Fruit fly (Drosophila melanogaster) whole organism, embryonic: Measurements from ENCODE around the gene CG6126.

Source experiments
- ATbp ChIP-seq: fragments of 200-800 bp; sonication (Bioruptor generic); optimal IDR thresholded peaks from 2 replicates; lab custom pipeline; 2017; ENCODE audit warnings: missing biosample characterization, mild to moderate bottlenecking, missing genetic modification characterization, missing genetic modification reagents
- C15 ChIP-seq: fragments of 200-800 bp; sonication (Bioruptor generic); IDR thresholded peaks from 3 replicates; pipeline ENCODE4 v1.3.6; 2022; ENCODE audit warnings: missing biosample characterization, missing genetic modification characterization
- CG10209 ChIP-seq: fragments of 200-800 bp; sonication (Bioruptor generic); optimal IDR thresholded peaks from 3 replicates; lab custom pipeline; 2017; ENCODE audit warnings: missing biosample characterization, mild to moderate bottlenecking, missing genetic modification characterization, missing genetic modification reagents
- CG10321 ChIP-seq: fragments of 200-800 bp; sonication (Bioruptor generic); IDR thresholded peaks from 2 replicates; pipeline ENCODE4 v1.3.6; 2022; ENCODE audit warnings: missing biosample characterization, missing genetic modification characterization
- CG10366 ChIP-seq: fragments of 200-800 bp; sonication (Bioruptor generic); IDR thresholded peaks from 2 replicates; pipeline ENCODE4 v1.3.6; 2022; ENCODE audit warnings: missing biosample characterization, missing genetic modification characterization
- CG10979 ChIP-seq: fragments of 200-800 bp; sonication (Bioruptor generic); optimal IDR thresholded peaks from 2 replicates; lab custom pipeline; 2018; ENCODE audit warnings: missing biosample characterization, mild to moderate bottlenecking, missing genetic modification characterization, moderate library complexity
- CG11398 ChIP-seq: fragments of 200-800 bp; sonication (Bioruptor generic); optimal IDR thresholded peaks from 2 replicates; lab custom pipeline; 2016; ENCODE audit warnings: missing biosample characterization, missing genetic modification characterization
- CG11456 ChIP-seq: fragments of 200-800 bp; sonication (Bioruptor generic); IDR thresholded peaks from 3 replicates; pipeline ENCODE4 v1.3.6; 2022; ENCODE audit warnings: missing biosample characterization, missing genetic modification characterization
- CG12769 ChIP-seq: fragments of 200-800 bp; sonication (Bioruptor generic); optimal IDR thresholded peaks from 2 replicates; lab custom pipeline; 2019; ENCODE audit warnings: missing biosample characterization, mild to moderate bottlenecking, missing genetic modification characterization, moderate library complexity
- CG14441 ChIP-seq: fragments of 200-800 bp; sonication (Bioruptor generic); IDR thresholded peaks from 2 replicates; pipeline ENCODE4 v1.3.6; 2022; ENCODE audit warnings: missing biosample characterization, missing genetic modification characterization
- CG17385 ChIP-seq: fragments of 200-800 bp; sonication (Bioruptor generic); optimal IDR thresholded peaks from 3 replicates; lab custom pipeline; 2018; ENCODE audit warnings: missing biosample characterization, mild to moderate bottlenecking, missing genetic modification characterization
- CG1792 ChIP-seq: fragments of 200-800 bp; sonication (Bioruptor generic); optimal IDR thresholded peaks from 2 replicates; lab custom pipeline; 2016; ENCODE audit warnings: missing biosample characterization, missing genetic modification characterization
- CG18262 ChIP-seq: fragments of 200-800 bp; optimal IDR thresholded peaks from 3 replicates; lab custom pipeline; 2019; ENCODE audit warnings: missing biosample characterization, mild to moderate bottlenecking, missing genetic modification characterization, moderate library complexity
- CG2202 ChIP-seq: fragments of 200-800 bp; sonication (Bioruptor generic); optimal IDR thresholded peaks from 2 replicates; lab custom pipeline; 2018; ENCODE audit warnings: missing biosample characterization, mild to moderate bottlenecking, missing genetic modification characterization
- CG2678 ChIP-seq: fragments of 200-800 bp; sonication (Bioruptor generic); optimal IDR thresholded peaks from 3 replicates; lab custom pipeline; 2019; ENCODE audit warnings: missing biosample characterization, mild to moderate bottlenecking, missing genetic modification characterization, moderate library complexity
- CG30431 ChIP-seq: fragments of 200-800 bp; sonication (Bioruptor generic); optimal IDR thresholded peaks from 2 replicates; lab custom pipeline; 2017; ENCODE audit warnings: missing biosample characterization, missing genetic modification characterization
- CG33557 ChIP-seq: fragments of 200-800 bp; sonication (Bioruptor generic); optimal IDR thresholded peaks from 2 replicates; lab custom pipeline; 2019; ENCODE audit warnings: missing biosample characterization, mild to moderate bottlenecking, missing genetic modification characterization, moderate library complexity
- CG42726 ChIP-seq: fragments of 200-800 bp; sonication (Bioruptor generic); IDR thresholded peaks from 2 replicates; pipeline ENCODE4 v1.3.6; 2022; ENCODE audit warnings: missing biosample characterization, missing genetic modification characterization; ENCODE audit not compliant: partially characterized antibody
- CG6254 ChIP-seq: fragments of 200-800 bp; sonication (Bioruptor generic); optimal IDR thresholded peaks from 3 replicates; lab custom pipeline; 2017; ENCODE audit warnings: mild to moderate bottlenecking, missing biosample characterization, missing genetic modification reagents, missing genetic modification characterization
- CG9932 ChIP-seq: fragments of 200-800 bp; sonication (Bioruptor generic); IDR thresholded peaks from 2 replicates; pipeline ENCODE4 v1.3.6; 2022; ENCODE audit warnings: missing biosample characterization, missing genetic modification characterization
- Camta ChIP-seq: fragments of 200-800 bp; sonication (Bioruptor generic); optimal IDR thresholded peaks from 2 replicates; lab custom pipeline; 2016; ENCODE audit warnings: missing biosample characterization, missing genetic modification characterization
- Deaf1 ChIP-seq: fragments of 200-800 bp; optimal IDR thresholded peaks from 3 replicates; lab custom pipeline; 2019; ENCODE audit warnings: missing biosample characterization, mild to moderate bottlenecking, missing genetic modification characterization, moderate library complexity
- H2.0 ChIP-seq: fragments of 200-800 bp; sonication (Bioruptor generic); IDR thresholded peaks from 2 replicates; pipeline ENCODE4 v1.3.6; 2022; ENCODE audit warnings: missing biosample characterization, missing genetic modification characterization
- HHEX ChIP-seq: fragments of 200-800 bp; sonication (Bioruptor generic); optimal IDR thresholded peaks from 3 replicates; lab custom pipeline; 2017; ENCODE audit warnings: missing biosample characterization, mild to moderate bottlenecking, missing genetic modification characterization, missing genetic modification reagents
- Hr39 ChIP-seq: fragments of >200 bp; optimal IDR thresholded peaks from 2 replicates; lab custom pipeline; 2017
- Ssrp ChIP-seq: fragments of 200-800 bp; sonication (Bioruptor generic); optimal IDR thresholded peaks from 2 replicates; lab custom pipeline; 2018; ENCODE audit warnings: missing biosample characterization, mild to moderate bottlenecking, missing genetic modification characterization, moderate library complexity
- Vsx1 ChIP-seq: fragments of 200-800 bp; sonication (Bioruptor generic); optimal IDR thresholded peaks from 2 replicates; lab custom pipeline; 2017; ENCODE audit warnings: missing biosample characterization, mild to moderate bottlenecking, missing genetic modification characterization, missing genetic modification reagents
- cato ChIP-seq: fragments of 200-800 bp; sonication (Bioruptor generic); optimal IDR thresholded peaks from 2 replicates; lab custom pipeline; 2016; ENCODE audit warnings: missing biosample characterization, missing genetic modification characterization, borderline replicate concordance
- chif ChIP-seq, 2 experiments: fragments of 200-800 bp; sonication (Bioruptor generic); optimal IDR thresholded peaks; 3 replicates each; lab custom pipeline; 2016; ENCODE audit warnings: missing biosample characterization in 2 of 2, missing genetic modification characterization in 2 of 2
- ci ChIP-seq: fragments of 200-800 bp; sonication (Bioruptor generic); IDR thresholded peaks from 3 replicates; pipeline ENCODE4 v1.3.6; 2022; ENCODE audit warnings: missing biosample characterization, missing genetic modification characterization
- cwo ChIP-seq: fragments of 200-800 bp; sonication (Bioruptor generic); optimal IDR thresholded peaks from 3 replicates; lab custom pipeline; 2017; ENCODE audit warnings: missing biosample characterization, missing genetic modification characterization, mild to moderate bottlenecking, moderate library complexity, missing genetic modification reagents
- dan ChIP-seq: fragments of 200-800 bp; sonication (Bioruptor generic); IDR thresholded peaks from 2 replicates; pipeline ENCODE4 v1.3.6; 2022; ENCODE audit warnings: missing biosample characterization, missing genetic modification characterization
- dati ChIP-seq: fragments of 200-800 bp; sonication (Bioruptor generic); IDR thresholded peaks from 2 replicates; pipeline ENCODE4 v1.3.6; 2022; ENCODE audit warnings: missing biosample characterization, missing genetic modification characterization
- gcm2 ChIP-seq: fragments of 200-800 bp; sonication (Bioruptor generic); optimal IDR thresholded peaks from 2 replicates; lab custom pipeline; 2016; ENCODE audit warnings: missing biosample characterization, missing genetic modification characterization
- gem ChIP-seq: fragments of 200-800 bp; sonication (Bioruptor generic); optimal IDR thresholded peaks from 2 replicates; lab custom pipeline; 2019; ENCODE audit warnings: missing biosample characterization, mild to moderate bottlenecking, missing genetic modification characterization, moderate library complexity
- gro ChIP-seq: fragments of 200-800 bp; sonication (Bioruptor generic); optimal IDR thresholded peaks from 2 replicates; lab custom pipeline; 2016; ENCODE audit warnings: missing biosample characterization, missing genetic modification characterization
- kah ChIP-seq: fragments of 200-800 bp; sonication (Bioruptor generic); optimal IDR thresholded peaks from 2 replicates; lab custom pipeline; 2018; ENCODE audit warnings: missing biosample characterization, mild to moderate bottlenecking, missing genetic modification characterization
- luna ChIP-seq: fragments of 200-800 bp; sonication (Bioruptor generic); optimal IDR thresholded peaks from 2 replicates; lab custom pipeline; 2016; ENCODE audit warnings: missing biosample characterization, missing genetic modification characterization
- nerfin-2 ChIP-seq: fragments of 200-800 bp; sonication (Bioruptor generic); IDR thresholded peaks from 2 replicates; pipeline ENCODE4 v1.3.6; 2022; ENCODE audit warnings: missing biosample characterization, missing genetic modification characterization; ENCODE audit not compliant: partially characterized antibody
- onecut ChIP-seq: fragments of 200-800 bp; sonication (Bioruptor generic); IDR thresholded peaks from 2 replicates; pipeline ENCODE4 v1.3.6; 2022; ENCODE audit warnings: missing biosample characterization, missing genetic modification characterization
- ranshi ChIP-seq: fragments of 200-800 bp; sonication (Bioruptor generic); IDR thresholded peaks from 2 replicates; pipeline ENCODE4 v1.3.6; 2022; ENCODE audit warnings: missing biosample characterization, missing genetic modification characterization
- run ChIP-seq: fragments of 200-800 bp; sonication (Bioruptor generic); optimal IDR thresholded peaks from 3 replicates; lab custom pipeline; 2018; ENCODE audit warnings: missing biosample characterization, mild to moderate bottlenecking, missing genetic modification characterization
- salm ChIP-seq: fragments of 200-800 bp; sonication (Bioruptor generic); optimal IDR thresholded peaks from 2 replicates; lab custom pipeline; 2018; ENCODE audit warnings: missing biosample characterization, mild to moderate bottlenecking, missing genetic modification characterization
- sens ChIP-seq: fragments of 200-800 bp; sonication (Bioruptor generic); peaks from one replicate; lab custom pipeline; 2016; ENCODE audit warnings: missing biosample characterization, missing genetic modification characterization
- seq ChIP-seq: fragments of 200-800 bp; sonication (Bioruptor generic); IDR thresholded peaks from 2 replicates; pipeline ENCODE4 v1.3.6; 2022; ENCODE audit warnings: missing biosample characterization, missing genetic modification characterization
- slp2 ChIP-seq: fragments of 200-800 bp; sonication (Bioruptor generic); optimal IDR thresholded peaks from 2 replicates; lab custom pipeline; 2016; ENCODE audit warnings: missing biosample characterization, missing genetic modification characterization
- tap ChIP-seq: fragments of 200-800 bp; optimal IDR thresholded peaks from 3 replicates; lab custom pipeline; 2019; ENCODE audit warnings: missing biosample characterization, mild to moderate bottlenecking, missing genetic modification characterization, moderate library complexity
- tgo ChIP-seq: fragments of 200-800 bp; sonication (Bioruptor generic); IDR thresholded peaks from 3 replicates; pipeline ENCODE4 v1.3.6; 2022; ENCODE audit warnings: missing biosample characterization, missing genetic modification characterization
- tin ChIP-seq: fragments of 200-800 bp; sonication (Bioruptor generic); optimal IDR thresholded peaks from 3 replicates; lab custom pipeline; 2016; ENCODE audit warnings: missing biosample characterization, missing genetic modification characterization

The CG6126 gene

DNA sequence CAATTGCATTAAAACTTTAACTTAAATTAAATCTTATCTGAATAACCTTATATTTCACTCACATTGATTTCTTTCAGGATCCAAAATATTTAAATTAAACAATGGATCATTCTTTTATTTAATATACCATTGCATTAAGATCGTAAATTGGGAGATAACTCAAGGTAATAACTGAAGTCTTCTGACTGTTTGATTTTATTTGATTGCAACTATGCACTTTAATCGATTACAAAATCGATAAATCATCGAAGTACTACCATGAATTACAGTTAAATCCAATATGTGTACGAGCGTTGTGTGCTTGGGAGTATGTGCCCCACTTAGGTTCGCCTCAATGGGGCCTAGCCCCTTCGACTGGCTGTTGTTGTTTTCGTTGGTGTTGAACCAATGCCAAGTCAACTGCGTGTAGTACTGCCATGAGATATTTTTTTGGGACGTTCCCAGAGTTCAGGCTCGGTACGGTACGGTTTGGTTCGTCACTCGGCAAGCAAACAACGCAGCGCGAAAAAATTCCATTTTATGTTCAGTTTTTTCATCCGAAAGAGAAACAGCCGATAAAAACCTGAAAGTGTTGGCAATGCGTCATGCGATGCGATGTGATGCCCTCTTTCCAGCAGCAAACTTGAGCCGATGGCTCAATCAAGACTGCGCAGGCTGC lies 9.1 kb upstream of the CG6126 start (continued):
- no peak for TF ChIP-seq tgo (GFP tag; lab: Robert Waterston, UW)
- TF ChIP-seq onecut (GFP tag; lab: Robert Waterston, UW) = no peak
- no peak for TF ChIP-seq Camta
- TF ChIP-seq cwo (GFP tag; lab: Kevin White, UChicago) = no peak
- no peak for TF ChIP-seq dati (GFP tag; lab: Robert Waterston, UW)
- no peak for TF ChIP-seq gem (tag; lab: Kevin White, UChicago)
- TF ChIP-seq CG1792 = no peak
- no peak for TF ChIP-seq H2.0 (GFP tag; lab: Robert Waterston, UW)
- no peak for TF ChIP-seq CG10366 (GFP tag; lab: Robert Waterston, UW)
- no peak for TF ChIP-seq CG6254 (GFP tag; lab: Kevin White, UChicago)
- TF ChIP-seq CG2678 (tag; lab: Kevin White, UChicago) = peak; percentile 2
- no peak for TF ChIP-seq slp2
- TF ChIP-seq nerfin-2 = no peak
- TF ChIP-seq cato (GFP tag; lab: Kevin White, UChicago) = no peak
- no peak for TF ChIP-seq Ssrp (tag; lab: Kevin White, UChicago)
- peak; percentile 24 for TF ChIP-seq ATbp (GFP tag; lab: Kevin White, UChicago)
- no peak for TF ChIP-seq CG42726 (GFP tag; lab: Robert Waterston, UW)
- TF ChIP-seq CG10321 = no peak
- TF ChIP-seq CG30431 (GFP tag; lab: Kevin White, UChicago) = no peak

DNA sequence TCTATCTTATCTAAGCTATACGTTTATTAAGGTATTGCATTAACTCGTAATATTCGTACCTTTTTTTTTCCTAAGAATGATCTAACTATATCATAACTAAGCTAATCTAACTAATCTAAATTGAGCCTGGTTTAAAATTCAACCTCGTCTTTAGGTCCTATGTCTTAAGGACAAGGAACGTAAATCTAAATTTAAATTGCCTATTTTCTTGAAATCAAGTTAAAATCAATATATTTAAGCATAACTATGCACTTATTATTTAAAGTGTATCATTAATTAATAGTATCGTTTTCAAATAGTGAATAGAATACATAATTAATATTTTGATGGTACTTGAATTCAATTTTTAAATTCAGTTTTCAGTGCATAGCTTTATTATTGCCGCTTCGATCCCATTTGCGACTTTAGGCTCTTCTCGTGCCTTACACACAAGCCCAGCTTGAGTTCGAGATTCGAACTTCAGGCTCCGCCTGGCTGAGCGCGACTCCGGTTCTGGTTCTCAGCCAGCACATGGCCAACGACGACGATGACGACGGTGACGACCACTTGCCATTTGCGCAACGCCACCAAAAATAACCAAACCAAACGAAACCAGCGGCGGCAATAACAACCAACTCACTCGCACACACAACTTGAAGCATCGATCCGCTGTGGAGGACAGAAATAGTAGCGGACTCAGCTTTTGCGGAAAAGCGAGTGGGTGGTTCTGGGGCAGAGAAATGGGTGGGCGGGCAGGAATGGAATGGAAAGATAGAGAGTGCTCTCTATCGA lies 8.1 kb upstream of the CG6126 start:
- TF ChIP-seq CG11398 (GFP tag; lab: Kevin White, UChicago) = no peak
- TF ChIP-seq ci (GFP tag; lab: Robert Waterston, UW) = peak; percentile 77; the same call in 2 of the 3 replicates
- no peak for TF ChIP-seq CG11456
- 0 out of 2 replicates have a peak, but pooled peaks have one; percentile 26 for TF ChIP-seq CG14441 (GFP tag; lab: Robert Waterston, UW)
- no peak for TF ChIP-seq C15
- TF ChIP-seq ranshi (GFP tag; lab: Robert Waterston, UW) = 0 out of 2 replicates have a peak, but pooled peaks have one; percentile 20
- peak; percentile 87 for TF ChIP-seq CG12769 (tag; lab: Kevin White, UChicago)
- peak; percentile 46 for TF ChIP-seq kah (GFP tag; lab: Kevin White, UChicago)
- no peak for TF ChIP-seq luna
- no peak for TF ChIP-seq CG18262 (tag; lab: Kevin White, UChicago)
- no peak for TF ChIP-seq tap (tag; lab: Kevin White, UChicago)
- no peak for TF ChIP-seq Hr39 (lab: Kevin White, UChicago)
- TF ChIP-seq CG10209 (GFP tag; lab: Kevin White, UChicago) = no peak
- peak; percentile 47 for TF ChIP-seq Deaf1
- TF ChIP-seq HHEX (GFP tag; lab: Kevin White, UChicago) = no peak
- TF ChIP-seq CG17385 = peak; percentile 2
- no peak for TF ChIP-seq CG33557 (GFP tag; lab: Kevin White, UChicago)
- TF ChIP-seq run (tag; lab: Kevin White, UChicago) = no peak
- TF ChIP-seq salm = no peak
- no peak for TF ChIP-seq chif (GFP tag; optimal IDR thresholded peaks at IDR 0.05; lab: Kevin White, UChicago)
- 0 out of 2 replicates have a peak, but pooled peaks have one; percentile 25 for TF ChIP-seq seq (GFP tag; lab: Robert Waterston, UW)
- TF ChIP-seq gro (GFP tag; lab: Kevin White, UChicago) = no peak
- no peak for TF ChIP-seq tin (GFP tag; lab: Kevin White, UChicago)
- no peak for TF ChIP-seq CG42726 (GFP tag; lab: Robert Waterston, UW)
- no peak for TF ChIP-seq sens (GFP tag; lab: Kevin White, UChicago)
- no peak for TF ChIP-seq gcm2 (GFP tag; lab: Kevin White, UChicago)
- no peak for TF ChIP-seq CG10979
- no peak for TF ChIP-seq dan
- no peak for TF ChIP-seq Vsx1
- TF ChIP-seq CG2202 (tag; lab: Kevin White, UChicago) = no peak
- peak; percentile 33; the same call in 1 of the 2 replicates for TF ChIP-seq CG9932
